Worm (Caenorhabditis elegans): ENCODE measurements around the gene dyf-4.
A peak's percentile ranks its signal among the peaks of the same experiment; 100 is the strongest.

Gene dyf-4

DNA sequence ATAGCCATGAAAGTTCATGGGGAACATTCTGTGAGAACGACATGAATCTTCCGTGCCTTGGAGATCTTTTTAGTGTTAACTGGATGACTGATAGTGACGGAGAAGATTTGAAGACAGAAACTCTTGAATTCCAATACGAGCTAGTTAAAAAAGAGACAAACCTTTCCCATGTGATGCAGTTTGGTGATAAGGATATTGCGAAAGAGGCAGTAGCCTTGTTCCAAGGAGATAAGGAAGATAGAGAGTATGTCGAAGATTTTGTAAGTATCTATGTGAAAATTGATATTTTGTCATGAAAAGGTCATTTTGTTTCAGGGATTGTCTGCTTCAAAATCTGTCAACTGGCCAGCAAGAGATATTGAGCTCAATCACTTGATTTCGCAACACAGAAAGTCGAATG, 11.6 kb downstream of the dyf-4 start:
- TF ChIP-seq nhr-43 (tag; optimal IDR thresholded peaks at IDR 0.05; ENCODE audit: poor library complexity, severe bottlenecking) (peak; percentile 29), elt-2 (tag; optimal IDR thresholded peaks at IDR 0.05) (peak; percentile 57), fos-1 (tag; optimal IDR thresholded peaks at IDR 0.05) (no peak)

- TF ChIP-seq pha-4 (tag; optimal IDR thresholded peaks at IDR 0.05) (peak; percentile 53), jun-1 (tag; optimal IDR thresholded peaks at IDR 0.05) (peak; percentile 31), nfya-1 (tag; optimal IDR thresholded peaks at IDR 0.05; ENCODE audit: insufficient read depth) (no peak), nhr-237 (tag; optimal IDR thresholded peaks at IDR 0.05) (no peak), mdl-1 (tag; optimal IDR thresholded peaks at IDR 0.05) (no peak), ama-1 (optimal IDR thresholded peaks at IDR 0.05) (no peak), snpc-4 (tag; optimal IDR thresholded peaks at IDR 0.05) (peak; percentile 1), elt-2 (tag; optimal IDR thresholded peaks at IDR 0.05) (peak; percentile 86), pqm-1 (tag; optimal IDR thresholded peaks at IDR 0.05) (peak; percentile 84)
These were observed 12.8 kb downstream of the dyf-4 start, which contains the start of the genes T28H10.2 and lgmn-1 for ce11 chrV:12512773-12513172. TSS of gene T28H10.2 (minus strand) at chrV:12512949. TSS of gene lgmn-1 (plus strand) at chrV:12513056.

- TF ChIP-seq nhr-23 (tag; optimal IDR thresholded peaks at IDR 0.05) (peak; percentile 15), nhr-28 (tag; optimal IDR thresholded peaks at IDR 0.05) (no peak), sea-2 (GFP tag; optimal IDR thresholded peaks at IDR 0.05) (no peak)
These were observed 13.6 kb downstream of the dyf-4 start for ce11 chrV:12511946-12512345.

- TF ChIP-seq nhr-237 (tag; optimal IDR thresholded peaks at IDR 0.05) (peak; percentile 41), nhr-43 (tag; optimal IDR thresholded peaks at IDR 0.05; ENCODE audit: poor library complexity, severe bottlenecking) (peak; percentile 83)
These were observed 15.5 kb downstream of the dyf-4 start for ce11 chrV:12509922-12510582.

ce11 chrV:12506185-12506584, 19.4 kb downstream of the dyf-4 start, which contains the start of gene nlp-46:
TSS of gene nlp-46 (minus strand) at chrV:12506285.
- TF ChIP-seq fos-1 (tag; optimal IDR thresholded peaks at IDR 0.05) (no peak), ceh-16 (tag; optimal IDR thresholded peaks at IDR 0.05) (no peak), jun-1 (tag; optimal IDR thresholded peaks at IDR 0.05) (no peak), R02D3.7 (tag; optimal IDR thresholded peaks at IDR 0.05) (no peak)

- no peak for TF ChIP-seq unc-62 (GFP tag; optimal IDR thresholded peaks at IDR 0.05)
- TF ChIP-seq nhr-76 (tag; optimal IDR thresholded peaks at IDR 0.05), result no peak
- peak; percentile 54 for TF ChIP-seq nfya-1 (tag; optimal IDR thresholded peaks at IDR 0.05; ENCODE audit: insufficient read depth)
These were observed 19.8 kb downstream of the dyf-4 start for ce11 chrV:12505730-12506129.

ce11 chrV:12503494-12503893, 22.0 kb downstream of the dyf-4 start, which contains the start of gene T28H10.1:
TSS of gene T28H10.1 (plus strand) at chrV:12503794.
- no peak for TF ChIP-seq aly-2 (tag; optimal IDR thresholded peaks at IDR 0.05)
- TF ChIP-seq pha-4 (tag; optimal IDR thresholded peaks at IDR 0.05), result no peak
- TF ChIP-seq nhr-12 (tag; optimal IDR thresholded peaks at IDR 0.05), result no peak
- TF ChIP-seq nhr-76 (tag; optimal IDR thresholded peaks at IDR 0.05), result no peak
- TF ChIP-seq ceh-28 (tag; optimal IDR thresholded peaks at IDR 0.05), result no peak
- TF ChIP-seq R02D3.7 (tag; optimal IDR thresholded peaks at IDR 0.05), result no peak
- TF ChIP-seq nhr-25 (tag; optimal IDR thresholded peaks at IDR 0.05), result no peak
- no peak for TF ChIP-seq nfya-1 (tag; optimal IDR thresholded peaks at IDR 0.05; ENCODE audit: insufficient read depth)
- no peak for TF ChIP-seq unc-39 (tag; optimal IDR thresholded peaks at IDR 0.05)
- TF ChIP-seq tbx-2 (tag; optimal IDR thresholded peaks at IDR 0.05), result no peak
- TF ChIP-seq fos-1 (tag; optimal IDR thresholded peaks at IDR 0.05), result no peak
- no peak for TF ChIP-seq elt-3 (tag; optimal IDR thresholded peaks at IDR 0.05)
- no peak for TF ChIP-seq jun-1 (tag; optimal IDR thresholded peaks at IDR 0.05)
- no peak for TF ChIP-seq ztf-11 (tag; optimal IDR thresholded peaks at IDR 0.05)
- no peak for TF ChIP-seq snpc-4 (tag; optimal IDR thresholded peaks at IDR 0.05)
